Fruit fly (Drosophila melanogaster): Measurements from ENCODE around the gene CG14687.
A peak's percentile ranks its signal among the peaks of the same experiment; 100 is the strongest.

Gene CG14687

DNA sequence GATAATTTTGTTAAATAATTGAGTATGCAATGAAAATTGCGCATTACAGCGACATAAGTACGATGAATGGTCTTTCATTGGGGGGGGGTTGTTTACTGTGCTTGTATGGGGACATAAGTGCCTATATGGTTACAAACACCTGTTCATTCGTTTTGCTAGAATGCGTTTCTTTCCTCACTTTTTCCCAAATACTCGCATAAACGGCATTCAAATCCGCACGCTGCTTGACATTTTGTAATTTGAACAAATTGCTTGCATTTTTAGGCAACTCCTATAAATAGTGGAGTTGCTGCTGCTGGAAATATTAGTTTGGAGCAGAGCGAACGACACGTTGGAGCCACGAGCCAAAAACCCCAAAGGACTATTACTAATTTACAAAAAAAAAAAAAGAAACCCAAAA is 13.4 kb upstream of the CG14687 start, which contains the start of gene Desi:
Desi (plus strand) TSS at position 301 of the 400 bp plus-strand sequence.
- TF ChIP-seq CG13296 (GFP tag; optimal IDR thresholded peaks at IDR 0.05) (no peak), CG11247 (GFP tag; IDR thresholded peaks at IDR 0.05) (no peak), CG6813 (GFP tag; optimal IDR thresholded peaks at IDR 0.05) (no peak), NFAT (GFP tag; IDR thresholded peaks at IDR 0.05) (no peak), fd64A (GFP tag; optimal IDR thresholded peaks at IDR 0.05) (no peak), Gug (GFP tag; IDR thresholded peaks at IDR 0.05) (no peak)

DNA sequence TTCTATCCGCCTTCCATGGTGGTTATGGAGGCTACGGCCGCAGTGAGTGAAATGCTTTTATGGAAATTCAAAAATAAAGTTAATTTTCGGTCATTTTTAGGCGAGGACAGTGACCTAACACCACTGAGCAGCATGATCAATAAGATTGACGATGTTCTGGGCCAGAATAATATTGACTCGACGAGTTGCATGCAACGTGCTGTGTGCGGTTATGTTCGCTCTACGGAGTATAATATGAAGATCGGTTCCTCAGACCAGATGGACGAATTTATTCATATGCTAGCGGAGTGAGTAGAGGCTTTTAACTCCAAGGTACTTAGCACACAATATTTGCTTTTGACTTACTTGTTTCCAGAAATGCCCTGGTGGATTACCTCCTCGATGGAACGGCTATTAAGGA is 12.5 kb upstream of the CG14687 start:
- TF ChIP-seq Ets65A (GFP tag) (peak; percentile 69), GATAe (GFP tag; conservative IDR thresholded peaks at IDR 0.05) (no peak), ro (GFP tag; IDR thresholded peaks at IDR 0.05) (no peak), Blimp-1 (GFP tag; optimal IDR thresholded peaks at IDR 0.05) (no peak), Dip3 (GFP tag; optimal IDR thresholded peaks at IDR 0.05) (no peak), Fer2 (tag; optimal IDR thresholded peaks at IDR 0.05) (no peak), fd3F (GFP tag; optimal IDR thresholded peaks at IDR 0.05) (no peak), pfk (GFP tag; optimal IDR thresholded peaks at IDR 0.05) (no peak), nmo (GFP tag; optimal IDR thresholded peaks at IDR 0.05) (no peak), Antp (GFP tag; optimal IDR thresholded peaks at IDR 0.05) (no peak), CG2202 (tag; optimal IDR thresholded peaks at IDR 0.05) (no peak), wor (GFP tag; IDR thresholded peaks at IDR 0.05) (no peak), D (optimal IDR thresholded peaks at IDR 0.05) (no peak), D (GFP tag; optimal IDR thresholded peaks at IDR 0.05) (no peak), Vsx1 (GFP tag; optimal IDR thresholded peaks at IDR 0.05) (no peak), ems (GFP tag; optimal IDR thresholded peaks at IDR 0.05) (no peak), CG5180 (GFP tag; optimal IDR thresholded peaks at IDR 0.05) (peak; percentile 67)

DNA sequence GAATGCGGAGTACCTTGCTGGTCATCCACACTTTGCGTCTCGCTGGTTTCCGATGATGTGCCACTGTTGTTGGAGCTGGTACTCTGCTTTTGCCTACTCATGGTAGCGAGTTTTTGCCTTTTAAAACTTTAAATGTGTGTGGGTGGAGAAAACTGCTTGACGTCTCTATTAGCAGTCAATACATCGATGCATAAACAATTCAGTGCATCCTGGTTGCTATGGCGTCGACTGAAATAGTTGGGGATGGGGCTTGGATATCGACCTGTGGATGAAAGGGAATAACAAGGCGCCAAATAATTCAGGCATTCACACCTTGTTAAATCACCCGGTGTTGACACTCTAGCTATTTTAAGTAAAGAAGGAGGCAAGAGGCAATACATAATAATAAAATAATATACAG is 10.5 kb upstream of the CG14687 start, which contains the start of gene CG42633:
CG42633 (minus strand) TSS at position 101 of the 400 bp plus-strand sequence.
- TF ChIP-seq exex (tag; optimal IDR thresholded peaks at IDR 0.05) (no peak), gce (GFP tag; IDR thresholded peaks at IDR 0.05) (no peak), gem (tag; optimal IDR thresholded peaks at IDR 0.05) (no peak), CHES-1-like (GFP tag; optimal IDR thresholded peaks at IDR 0.05) (no peak), h (optimal IDR thresholded peaks at IDR 0.05) (no peak), Six4 (GFP tag; optimal IDR thresholded peaks at IDR 0.05) (no peak), ERR (GFP tag; optimal IDR thresholded peaks at IDR 0.05) (no peak), CG4328 (GFP tag; optimal IDR thresholded peaks at IDR 0.05) (no peak), stwl (tag; optimal IDR thresholded peaks at IDR 0.05) (no peak), chif (GFP tag; optimal IDR thresholded peaks at IDR 0.05) (no peak), CG2875 (GFP tag; optimal IDR thresholded peaks at IDR 0.05) (no peak), CG1832 (GFP tag; optimal IDR thresholded peaks at IDR 0.05) (no peak), gsb-n (tag; optimal IDR thresholded peaks at IDR 0.05) (no peak), CG2129 (GFP tag; IDR thresholded peaks at IDR 0.05; ENCODE audit: partially characterized antibody) (no peak)

DNA sequence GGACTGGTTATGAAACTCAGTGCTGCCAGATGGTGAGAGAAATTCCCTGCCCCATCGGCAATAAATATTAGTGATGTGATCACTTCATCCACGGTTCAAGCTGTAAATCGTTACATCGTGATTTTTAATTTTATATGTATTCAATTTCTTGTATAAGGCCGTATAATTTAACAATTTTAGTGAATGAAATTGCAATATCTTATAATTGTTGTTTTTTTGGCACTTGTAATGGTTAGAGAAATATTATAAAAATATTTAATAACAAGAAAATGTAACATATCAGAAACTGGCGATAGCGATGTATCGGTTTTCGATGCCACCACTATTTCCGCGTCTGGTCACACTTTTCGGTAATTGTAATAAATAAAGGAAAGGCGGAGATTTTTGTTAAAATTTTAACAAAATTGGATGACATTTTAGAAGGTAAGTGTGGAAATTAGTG is 8.6 kb upstream of the CG14687 start, which contains the start of the genes mRpL37 and Rbp1:
mRpL37 (minus strand) TSS at position 35 of the 442 bp plus-strand sequence.
Rbp1 (plus strand) TSS at position 326 of the 442 bp plus-strand sequence.
- peak; percentile 72 for TF ChIP-seq CG4328 (GFP tag; optimal IDR thresholded peaks at IDR 0.05)
- TF ChIP-seq Oaz (GFP tag; IDR thresholded peaks at IDR 0.05), result no peak
- TF ChIP-seq gsb-n (tag; optimal IDR thresholded peaks at IDR 0.05), result no peak
- TF ChIP-seq z (GFP tag; IDR thresholded peaks at IDR 0.05), result no peak
- no peak for TF ChIP-seq chm (GFP tag; IDR thresholded peaks at IDR 0.05)
- no peak for TF ChIP-seq p53 (GFP tag; optimal IDR thresholded peaks at IDR 0.05)
- no peak for TF ChIP-seq usp (GFP tag; optimal IDR thresholded peaks at IDR 0.05)
- no peak for TF ChIP-seq fd64A (GFP tag; optimal IDR thresholded peaks at IDR 0.05)
- peak; percentile 68; the same call in 1 of the 2 replicates for TF ChIP-seq E2f1 (GFP tag; IDR thresholded peaks at IDR 0.05)
- TF ChIP-seq dm (GFP tag; optimal IDR thresholded peaks at IDR 0.05), result no peak
- no peak for TF ChIP-seq Drgx (GFP tag; IDR thresholded peaks at IDR 0.05)
- no peak; the same call in 1 of the 2 replicates for TF ChIP-seq Rx (GFP tag; IDR thresholded peaks at IDR 0.05)
- no peak for TF ChIP-seq zf30C (GFP tag; optimal IDR thresholded peaks at IDR 0.05)
- no peak for TF ChIP-seq fd102C (GFP tag; optimal IDR thresholded peaks at IDR 0.05)
- TF ChIP-seq sr (GFP tag; IDR thresholded peaks at IDR 0.05), result no peak
- peak; percentile 19 for TF ChIP-seq cwo (GFP tag; optimal IDR thresholded peaks at IDR 0.05)
